Fruit fly (Drosophila melanogaster) whole organism, embryonic: ENCODE data around the gene AstA-R1.

Source experiments
- Atf-2 ChIP-seq: fragments of 200-800 bp; sonication (Bioruptor generic); optimal IDR thresholded peaks from 2 replicates; lab custom pipeline; 2016; ENCODE audit warnings: missing biosample characterization, missing genetic modification characterization
- Atf6 ChIP-seq: fragments of 200-800 bp; sonication (Bioruptor generic); IDR thresholded peaks from 2 replicates; pipeline ENCODE4 v1.3.6; 2022; ENCODE audit warnings: missing biosample characterization, missing genetic modification characterization
- Blimp-1 ChIP-seq: fragments of 200-800 bp; sonication (Bioruptor generic); optimal IDR thresholded peaks from 3 replicates; lab custom pipeline; 2018; ENCODE audit warnings: missing biosample characterization, missing genetic modification characterization, mild to moderate bottlenecking, moderate library complexity, missing genetic modification reagents
- CG10462 ChIP-seq: fragments of 200-800 bp; sonication (Bioruptor generic); optimal IDR thresholded peaks from 2 replicates; lab custom pipeline; 2016; ENCODE audit warnings: missing biosample characterization, missing genetic modification characterization
- CG10543 ChIP-seq: fragments of 200-800 bp; sonication (Bioruptor generic); optimal IDR thresholded peaks from 3 replicates; lab custom pipeline; 2017; ENCODE audit warnings: missing biosample characterization, mild to moderate bottlenecking, missing genetic modification characterization, moderate library complexity
- CG11085 ChIP-seq: fragments of 200-800 bp; sonication (Bioruptor generic); IDR thresholded peaks from 2 replicates; pipeline ENCODE4 v1.3.6; 2022; ENCODE audit warnings: missing biosample characterization, missing genetic modification characterization
- CG12219 ChIP-seq: fragments of 200-800 bp; sonication (Bioruptor generic); optimal IDR thresholded peaks from 3 replicates; lab custom pipeline; 2018; ENCODE audit warnings: missing biosample characterization, mild to moderate bottlenecking, missing genetic modification characterization
- CG12942 ChIP-seq: fragments of 200-800 bp; sonication (Bioruptor generic); optimal IDR thresholded peaks from 3 replicates; lab custom pipeline; 2016; ENCODE audit warnings: missing biosample characterization, missing genetic modification characterization
- CG13775 ChIP-seq: fragments of 200-800 bp; sonication (Bioruptor generic); optimal IDR thresholded peaks from 3 replicates; lab custom pipeline; 2017; ENCODE audit warnings: missing biosample characterization, mild to moderate bottlenecking, missing genetic modification characterization
- CG14667 ChIP-seq: fragments of 200-800 bp; sonication (Bioruptor generic); IDR thresholded peaks from 2 replicates; pipeline ENCODE4 v1.3.6; 2022; ENCODE audit warnings: missing biosample characterization, missing genetic modification characterization
- CG17186 ChIP-seq: fragments of 200-800 bp; sonication (Bioruptor generic); optimal IDR thresholded peaks from 3 replicates; lab custom pipeline; 2017; ENCODE audit warnings: missing biosample characterization, missing genetic modification reagents, missing genetic modification characterization
- CG17829 ChIP-seq: fragments of 200-800 bp; optimal IDR thresholded peaks from 2 replicates; lab custom pipeline; 2019; ENCODE audit warnings: missing biosample characterization, mild to moderate bottlenecking, missing genetic modification characterization, moderate library complexity
- CG30431 ChIP-seq: fragments of 200-800 bp; sonication (Bioruptor generic); optimal IDR thresholded peaks from 2 replicates; lab custom pipeline; 2017; ENCODE audit warnings: missing biosample characterization, missing genetic modification characterization
- CG4282 ChIP-seq: fragments of 200-800 bp; sonication (Bioruptor generic); optimal IDR thresholded peaks from 2 replicates; lab custom pipeline; 2016; ENCODE audit warnings: missing biosample characterization, missing genetic modification characterization
- CG4404 ChIP-seq: fragments of 200-800 bp; sonication (Bioruptor generic); IDR thresholded peaks from 2 replicates; pipeline ENCODE4 v1.3.6; 2022; ENCODE audit warnings: missing biosample characterization, missing genetic modification characterization
- CG6254 ChIP-seq: fragments of 200-800 bp; sonication (Bioruptor generic); optimal IDR thresholded peaks from 3 replicates; lab custom pipeline; 2017; ENCODE audit warnings: mild to moderate bottlenecking, missing biosample characterization, missing genetic modification reagents, missing genetic modification characterization
- Dfd ChIP-seq, 2 experiments: fragments of >200 bp; optimal IDR thresholded peaks; 2 replicates each; lab custom pipeline; 2017; ENCODE audit warnings: missing biosample characterization in 2 of 2, missing genetic modification characterization in 2 of 2
- Eip74EF ChIP-seq, 2 experiments: fragments of 200-800 bp in 1 of 2; fragments of >200 bp in 1 of 2; sonication (Bioruptor generic) in 1 of 2; optimal IDR thresholded peaks; 2 replicates each; lab custom pipeline; 2017 to 2019; ENCODE audit warnings: missing biosample characterization in 2 of 2, missing genetic modification characterization in 2 of 2, mild to moderate bottlenecking in 1 of 2, moderate library complexity in 1 of 2
- Ets65A ChIP-seq: fragments of 200-800 bp; sonication (Bioruptor generic); peaks from one replicate; lab custom pipeline; 2016; ENCODE audit warnings: missing biosample characterization, missing genetic modification characterization
- HmgD ChIP-seq: fragments of 200-800 bp; sonication (Bioruptor generic); optimal IDR thresholded peaks from 3 replicates; lab custom pipeline; 2016; ENCODE audit warnings: missing biosample characterization, missing genetic modification characterization
- Hsf ChIP-seq: fragments of 200-800 bp; sonication (Bioruptor generic); optimal IDR thresholded peaks from 3 replicates; lab custom pipeline; 2016; ENCODE audit warnings: missing biosample characterization, missing genetic modification characterization
- Ravus ChIP-seq: fragments of 200-800 bp; sonication (Bioruptor generic); IDR thresholded peaks from 2 replicates; pipeline ENCODE4 v1.3.6; 2022; ENCODE audit warnings: missing biosample characterization, missing genetic modification characterization
- Usf ChIP-seq: fragments of 200-800 bp; sonication (Bioruptor generic); optimal IDR thresholded peaks from 2 replicates; lab custom pipeline; 2017; ENCODE audit warnings: missing genotype, missing biosample characterization, missing genetic modification characterization
- ap ChIP-seq: fragments of 200-800 bp; sonication (Bioruptor generic); IDR thresholded peaks from 2 replicates; pipeline ENCODE4 v1.3.6; 2022; ENCODE audit warnings: missing biosample characterization, missing genetic modification characterization
- ci ChIP-seq: fragments of 200-800 bp; sonication (Bioruptor generic); IDR thresholded peaks from 3 replicates; pipeline ENCODE4 v1.3.6; 2022; ENCODE audit warnings: missing biosample characterization, missing genetic modification characterization
- eyg ChIP-seq: fragments of 200-800 bp; sonication (Bioruptor generic); optimal IDR thresholded peaks from 3 replicates; lab custom pipeline; 2016; ENCODE audit warnings: missing biosample characterization, missing genetic modification characterization
- gcm ChIP-seq: fragments of 200-800 bp; sonication (Bioruptor generic); optimal IDR thresholded peaks from 2 replicates; lab custom pipeline; 2019; ENCODE audit warnings: missing biosample characterization, mild to moderate bottlenecking, missing genetic modification characterization, moderate library complexity
- grn ChIP-seq: fragments of 200-800 bp; sonication (Bioruptor generic); optimal IDR thresholded peaks from 3 replicates; lab custom pipeline; 2017; ENCODE audit warnings: missing biosample characterization, missing genetic modification characterization
- lov ChIP-seq, 2 experiments: fragments of 200-800 bp in 1 of 2; fragments of >200 bp in 1 of 2; sonication (Bioruptor generic) in 1 of 2; IDR thresholded peaks in 1 of 2; optimal IDR thresholded peaks in 1 of 2; 2 replicates in 1 of 2; 3 replicates in 1 of 2; pipeline versions ENCODE4 v1.3.6 to Lab custom; 2017 to 2022; ENCODE audit warnings: missing biosample characterization in 1 of 2, missing genetic modification characterization in 1 of 2
- nau ChIP-seq: fragments of 200-800 bp; sonication (Bioruptor generic); optimal IDR thresholded peaks from 3 replicates; lab custom pipeline; 2017; ENCODE audit warnings: missing biosample characterization, mild to moderate bottlenecking, missing genetic modification characterization, missing genetic modification reagents
- oc ChIP-seq: fragments of 200-800 bp; sonication (Bioruptor generic); optimal IDR thresholded peaks from 2 replicates; lab custom pipeline; 2018; ENCODE audit warnings: missing biosample characterization, mild to moderate bottlenecking, missing genetic modification characterization, moderate library complexity
- p53 ChIP-seq: fragments of 200-800 bp; sonication (Bioruptor generic); optimal IDR thresholded peaks from 2 replicates; lab custom pipeline; 2016; ENCODE audit warnings: missing biosample characterization, missing genetic modification characterization
- pb ChIP-seq: fragments of 200-800 bp; sonication (Bioruptor generic); optimal IDR thresholded peaks from 3 replicates; lab custom pipeline; 2016; ENCODE audit warnings: missing biosample characterization, missing genetic modification characterization
- psq ChIP-seq: fragments of 200-800 bp; sonication (Bioruptor generic); optimal IDR thresholded peaks from 2 replicates; lab custom pipeline; 2017; ENCODE audit warnings: missing biosample characterization, missing genetic modification characterization
- sc ChIP-seq, 3 experiments: fragments of >200 bp in 2 of 3; fragments of 200-800 bp in 1 of 3; sonication (Bioruptor generic) in 1 of 3; optimal IDR thresholded peaks; 2 replicates in 2 of 3; 3 replicates in 1 of 3; lab custom pipeline; 2017; ENCODE audit warnings: mild to moderate bottlenecking in 1 of 3, missing biosample characterization in 1 of 3, missing genetic modification characterization in 1 of 3, missing genetic modification reagents in 1 of 3
- sna ChIP-seq: fragments of 200-800 bp; sonication (Bioruptor generic); IDR thresholded peaks from 2 replicates; pipeline ENCODE4 v1.3.6; 2022; ENCODE audit warnings: missing biosample characterization, missing genetic modification characterization; ENCODE audit not compliant: partially characterized antibody
- ssp ChIP-seq: fragments of 200-800 bp; sonication (Bioruptor generic); IDR thresholded peaks from 2 replicates; pipeline ENCODE4 v1.3.6; 2022; ENCODE audit warnings: missing biosample characterization, missing genetic modification characterization
- zf30C ChIP-seq: fragments of 200-800 bp; sonication (Bioruptor generic); optimal IDR thresholded peaks from 3 replicates; lab custom pipeline; 2018; ENCODE audit warnings: missing biosample characterization, mild to moderate bottlenecking, missing genetic modification characterization
- zfh2 ChIP-seq: fragments of 200-800 bp; sonication (Bioruptor generic); optimal IDR thresholded peaks from 2 replicates; lab custom pipeline; 2016; ENCODE audit warnings: missing biosample characterization, missing genetic modification characterization

Gene AstA-R1

DNA sequence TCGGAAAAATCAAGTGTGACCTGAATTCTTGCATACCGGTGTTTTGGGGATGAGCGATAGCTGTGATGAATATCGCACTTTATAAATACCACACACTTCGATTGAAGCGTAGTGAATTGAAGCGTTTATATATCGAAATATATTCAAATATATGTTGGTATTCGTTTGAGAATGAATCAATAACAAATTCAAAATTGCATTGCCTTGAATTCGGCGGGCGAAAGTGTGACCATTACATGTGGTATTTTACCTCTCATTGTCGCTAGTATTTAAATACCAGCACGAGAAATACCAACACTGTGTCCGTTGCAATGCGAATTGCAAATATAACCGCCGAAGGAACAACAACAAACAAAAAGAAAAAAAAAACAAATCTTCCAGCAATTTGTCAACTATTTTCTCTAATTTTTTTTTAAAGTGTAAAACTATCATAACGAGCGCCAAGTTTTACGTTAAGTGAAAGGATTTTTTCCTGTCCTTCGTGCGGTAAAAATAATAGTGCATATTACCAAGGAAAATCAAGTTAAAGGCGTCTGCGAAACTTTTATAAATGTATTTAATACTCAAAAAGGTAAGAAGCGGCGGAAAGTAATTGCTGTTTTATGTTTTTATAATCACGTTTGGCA is 97.2 kb downstream of the AstA-R1 start, which contains the start of the genes Parg and Mnt (continued):
- TF ChIP-seq Blimp-1 (GFP tag; lab: Kevin White, UChicago) (no peak), ci (GFP tag; lab: Robert Waterston, UW) (no peak), CG12219 (GFP tag; lab: Kevin White, UChicago) (no peak), CG12942 (GFP tag; lab: Kevin White, UChicago) (no peak), sc (optimal IDR thresholded peaks at IDR 0.05; lab: Kevin White, UChicago) (no peak), sc (GFP tag; optimal IDR thresholded peaks at IDR 0.05; lab: Kevin White, UChicago) (no peak), sna (GFP tag; lab: Robert Waterston, UW) (peak; percentile 66), CG10462 (GFP tag; lab: Kevin White, UChicago) (no peak), CG4282 (GFP tag; lab: Kevin White, UChicago) (no peak), CG4404 (no peak), Atf-2 (GFP tag; lab: Kevin White, UChicago) (no peak), CG17829 (tag; lab: Kevin White, UChicago) (no peak), CG13775 (GFP tag; lab: Kevin White, UChicago) (no peak), lov (optimal IDR thresholded peaks at IDR 0.05; lab: Kevin White, UChicago) (no peak), lov (GFP tag; IDR thresholded peaks at IDR 0.05; lab: Robert Waterston, UW) (no peak), CG6254 (no peak), eyg (GFP tag; lab: Kevin White, UChicago) (no peak), nau (GFP tag; lab: Kevin White, UChicago) (no peak), CG30431 (GFP tag; lab: Kevin White, UChicago) (no peak), oc (no peak), CG14667 (no peak), Dfd (GFP tag; optimal IDR thresholded peaks at IDR 0.05; lab: Kevin White, UChicago) (no peak), Ravus (no peak), zf30C (peak; percentile 25), ap (GFP tag; lab: Robert Waterston, UW) (no peak), p53 (GFP tag; lab: Kevin White, UChicago) (no peak), Hsf (GFP tag; lab: Kevin White, UChicago) (no peak), Usf (GFP tag; lab: Kevin White, UChicago) (no peak), Atf6 (no peak), Ets65A (GFP tag; lab: Kevin White, UChicago) (no peak), CG10543 (GFP tag; lab: Kevin White, UChicago) (no peak), ssp (GFP tag; lab: Robert Waterston, UW) (no peak), psq (no peak), gcm (GFP tag; lab: Kevin White, UChicago) (no peak), CG11085 (no peak), HmgD (GFP tag; lab: Kevin White, UChicago) (no peak), zfh2 (no peak), grn (GFP tag; lab: Kevin White, UChicago) (no peak), CG17186 (peak; percentile 10), Eip74EF (GFP tag; optimal IDR thresholded peaks at IDR 0.05; lab: Kevin White, UChicago) (no peak), pb (no peak)
